Fruit fly (Drosophila melanogaster) whole organism, prepupa: ENCODE measurements around the gene spir.

Experiments used
- Blimp-1 ChIP-seq: fragments of 200-800 bp; sonication (Bioruptor generic); optimal IDR thresholded peaks from 3 replicates; lab custom pipeline; 2017; ENCODE audit warnings: missing biosample characterization, missing genetic modification characterization, mild to moderate bottlenecking, moderate library complexity, missing genetic modification reagents
- CG10631 ChIP-seq: fragments of 200-800 bp; sonication (Bioruptor generic); optimal IDR thresholded peaks from 2 replicates; lab custom pipeline; 2016; ENCODE audit warnings: missing biosample characterization, missing genetic modification characterization
- CG10669 ChIP-seq: fragments of 200-800 bp; sonication (Bioruptor generic); optimal IDR thresholded peaks from 3 replicates; lab custom pipeline; 2018; ENCODE audit warnings: missing biosample characterization, mild to moderate bottlenecking, missing genetic modification characterization, moderate library complexity
- CG11294 ChIP-seq: fragments of 200-800 bp; sonication (Bioruptor generic); IDR thresholded peaks from 2 replicates; pipeline ENCODE4 v1.3.6; 2022; ENCODE audit warnings: missing biosample characterization, missing genetic modification characterization
- CG11762 ChIP-seq: fragments of 200-800 bp; sonication (Bioruptor generic); optimal IDR thresholded peaks from 3 replicates; lab custom pipeline; 2016; ENCODE audit warnings: missing biosample characterization, missing genetic modification characterization; ENCODE audit not compliant: insufficient read depth
- CG15336 ChIP-seq: fragments of 200-800 bp; sonication (Bioruptor generic); IDR thresholded peaks from 2 replicates; pipeline ENCODE4 v1.3.6; 2022; ENCODE audit warnings: missing biosample characterization, missing genetic modification characterization
- CG16779 ChIP-seq: fragments of 200-800 bp; sonication (Bioruptor generic); optimal IDR thresholded peaks from 3 replicates; lab custom pipeline; 2017; ENCODE audit warnings: missing biosample characterization, mild to moderate bottlenecking, missing genetic modification characterization
- CG3032 ChIP-seq: fragments of 200-800 bp; optimal IDR thresholded peaks from 2 replicates; lab custom pipeline; 2019; ENCODE audit warnings: missing biosample characterization, mild to moderate bottlenecking, missing genetic modification characterization, moderate library complexity
- CG31627 ChIP-seq: fragments of 200-800 bp; sonication (Bioruptor generic); optimal IDR thresholded peaks from 3 replicates; lab custom pipeline; 2016; ENCODE audit warnings: missing biosample characterization, missing genetic modification characterization
- CG32006 ChIP-seq: fragments of 200-800 bp; sonication (Bioruptor generic); optimal IDR thresholded peaks from 3 replicates; lab custom pipeline; 2017; ENCODE audit warnings: missing biosample characterization, mild to moderate bottlenecking, missing genetic modification characterization
- CG3919 ChIP-seq: fragments of 200-800 bp; sonication (Bioruptor generic); optimal IDR thresholded peaks from 3 replicates; lab custom pipeline; 2016; ENCODE audit warnings: missing biosample characterization, missing genetic modification characterization
- CG4318 ChIP-seq: fragments of 200-800 bp; sonication (Bioruptor generic); optimal IDR thresholded peaks from 3 replicates; lab custom pipeline; 2017; ENCODE audit warnings: missing biosample characterization, mild to moderate bottlenecking, missing genetic modification characterization
- CG6163 ChIP-seq: fragments of 200-800 bp; sonication (Bioruptor generic); IDR thresholded peaks from 3 replicates; pipeline ENCODE4 v1.3.6; 2022; ENCODE audit warnings: missing biosample characterization, missing genetic modification characterization
- CG6276 ChIP-seq: fragments of 200-800 bp; sonication (Bioruptor generic); optimal IDR thresholded peaks from 2 replicates; lab custom pipeline; 2017; ENCODE audit warnings: missing biosample characterization, mild to moderate bottlenecking, missing genetic modification characterization
- CG6808 ChIP-seq: fragments of 200-800 bp; sonication (Bioruptor generic); optimal IDR thresholded peaks from 3 replicates; lab custom pipeline; 2017; ENCODE audit warnings: missing biosample characterization, missing genetic modification characterization, mild to moderate bottlenecking, moderate library complexity, missing genetic modification reagents
- CG6854 ChIP-seq: fragments of 200-800 bp; sonication (Bioruptor generic); optimal IDR thresholded peaks from 2 replicates; lab custom pipeline; 2017; ENCODE audit warnings: missing biosample characterization, mild to moderate bottlenecking, missing genetic modification characterization
- CG7368 ChIP-seq: fragments of 200-800 bp; sonication (Bioruptor generic); optimal IDR thresholded peaks from 3 replicates; lab custom pipeline; 2016; ENCODE audit warnings: missing biosample characterization, missing genetic modification characterization
- CG8119 ChIP-seq: fragments of 200-800 bp; sonication (Bioruptor generic); IDR thresholded peaks from 3 replicates; pipeline ENCODE4 v1.3.6; 2022; ENCODE audit warnings: missing biosample characterization, missing genetic modification characterization
- CG8319 ChIP-seq: fragments of 200-800 bp; sonication (Bioruptor generic); optimal IDR thresholded peaks from 3 replicates; lab custom pipeline; 2016; ENCODE audit warnings: missing biosample characterization, missing genetic modification characterization
- CG8632 ChIP-seq: fragments of 200-800 bp; sonication (Bioruptor generic); optimal IDR thresholded peaks from 3 replicates; lab custom pipeline; 2016; ENCODE audit warnings: missing biosample characterization, missing genetic modification characterization
- CG9139 ChIP-seq: fragments of 200-800 bp; sonication (Bioruptor generic); optimal IDR thresholded peaks from 3 replicates; lab custom pipeline; 2017; ENCODE audit warnings: missing biosample characterization, mild to moderate bottlenecking, missing genetic modification characterization
- Eip78C ChIP-seq: fragments of 200-800 bp; sonication (Bioruptor generic); peaks from one replicate; lab custom pipeline; 2016; ENCODE audit warnings: missing biosample characterization, missing genetic modification characterization
- Ets21C ChIP-seq: fragments of 200-800 bp; sonication (Bioruptor generic); optimal IDR thresholded peaks from 3 replicates; lab custom pipeline; 2016; ENCODE audit warnings: missing biosample characterization, missing genetic modification characterization
- Hr38 ChIP-seq: sonication (Bioruptor generic); optimal IDR thresholded peaks from 2 replicates; lab custom pipeline; 2016; ENCODE audit warnings: missing biosample characterization, missing genetic modification characterization
- Hr39 ChIP-seq: fragments of 200-800 bp; sonication (Bioruptor generic); optimal IDR thresholded peaks from 2 replicates; lab custom pipeline; 2016; ENCODE audit warnings: missing biosample characterization, missing genetic modification characterization
- Hr4 ChIP-seq: fragments of 200-800 bp; sonication (Bioruptor generic); optimal IDR thresholded peaks from 3 replicates; lab custom pipeline; 2016; ENCODE audit warnings: missing biosample characterization, missing genetic modification characterization
- Lpt ChIP-seq: fragments of 200-800 bp; sonication (Bioruptor generic); optimal IDR thresholded peaks from 3 replicates; lab custom pipeline; 2016; ENCODE audit warnings: missing biosample characterization, missing genetic modification characterization
- Met ChIP-seq: fragments of 200-800 bp; sonication (Bioruptor generic); optimal IDR thresholded peaks from 3 replicates; lab custom pipeline; 2016; ENCODE audit warnings: missing biosample characterization, missing genetic modification characterization
- OdsH ChIP-seq: fragments of 200-800 bp; sonication (Bioruptor generic); optimal IDR thresholded peaks from 3 replicates; lab custom pipeline; 2016; ENCODE audit warnings: missing biosample characterization, missing genetic modification characterization
- Smox ChIP-seq: fragments of 200-800 bp; sonication (Bioruptor generic); optimal IDR thresholded peaks from 3 replicates; lab custom pipeline; 2016; ENCODE audit warnings: missing biosample characterization, missing genetic modification characterization
- Sox102F ChIP-seq: fragments of 200-800 bp; sonication (Bioruptor generic); optimal IDR thresholded peaks from 2 replicates; lab custom pipeline; 2016; ENCODE audit warnings: missing biosample characterization, mild to moderate bottlenecking, missing genetic modification characterization
- Sox14 ChIP-seq: fragments of 200-800 bp; sonication (Bioruptor generic); optimal IDR thresholded peaks from 3 replicates; lab custom pipeline; 2016; ENCODE audit warnings: missing biosample characterization, missing genetic modification characterization
- Sox15 ChIP-seq: fragments of 200-800 bp; sonication (Bioruptor generic); optimal IDR thresholded peaks from 3 replicates; lab custom pipeline; 2016; ENCODE audit warnings: missing biosample characterization, missing genetic modification characterization
- achi ChIP-seq: fragments of 200-800 bp; sonication (Bioruptor generic); optimal IDR thresholded peaks from 3 replicates; lab custom pipeline; 2016; ENCODE audit warnings: missing biosample characterization, missing genetic modification characterization
- acj6 ChIP-seq: fragments of 200-800 bp; sonication (Bioruptor generic); optimal IDR thresholded peaks from 3 replicates; lab custom pipeline; 2016; ENCODE audit warnings: missing biosample characterization, missing genetic modification characterization
- cyc ChIP-seq: fragments of 200-800 bp; sonication (Bioruptor generic); optimal IDR thresholded peaks from 3 replicates; lab custom pipeline; 2016; ENCODE audit warnings: missing biosample characterization, missing genetic modification characterization
- dsx ChIP-seq: fragments of 200-800 bp; optimal IDR thresholded peaks from 3 replicates; lab custom pipeline; 2019; ENCODE audit warnings: missing biosample characterization, mild to moderate bottlenecking, missing genetic modification characterization, moderate library complexity; ENCODE audit not compliant: poor library complexity, severe bottlenecking
- eg ChIP-seq: fragments of 200-800 bp; sonication (Bioruptor generic); IDR thresholded peaks from 3 replicates; pipeline ENCODE4 v1.3.6; 2022; ENCODE audit warnings: missing biosample characterization, missing genetic modification characterization
- esn ChIP-seq: fragments of 200-800 bp; sonication (Bioruptor generic); optimal IDR thresholded peaks from 2 replicates; lab custom pipeline; 2016; ENCODE audit warnings: missing biosample characterization, mild to moderate bottlenecking, missing genetic modification characterization, moderate library complexity
- fd59A ChIP-seq: fragments of 200-800 bp; sonication (Bioruptor generic); optimal IDR thresholded peaks from 2 replicates; lab custom pipeline; 2017; ENCODE audit warnings: missing biosample characterization, mild to moderate bottlenecking, missing genetic modification characterization, missing genetic modification reagents
- fkh ChIP-seq: fragments of 200-800 bp; sonication (Bioruptor generic); optimal IDR thresholded peaks from 3 replicates; lab custom pipeline; 2017; ENCODE audit warnings: missing biosample characterization, mild to moderate bottlenecking, missing genetic modification characterization, moderate library complexity
- lz ChIP-seq: fragments of 200-800 bp; sonication (Bioruptor generic); optimal IDR thresholded peaks from 3 replicates; lab custom pipeline; 2016; ENCODE audit warnings: missing biosample characterization, missing genetic modification characterization
- net ChIP-seq: fragments of 200-800 bp; sonication (Bioruptor generic); optimal IDR thresholded peaks from 3 replicates; lab custom pipeline; 2016; ENCODE audit warnings: missing biosample characterization, missing genetic modification characterization
- pdm3 ChIP-seq: fragments of 200-800 bp; sonication (Bioruptor generic); optimal IDR thresholded peaks from 3 replicates; lab custom pipeline; 2016; ENCODE audit warnings: missing biosample characterization, missing genetic modification characterization
- salr ChIP-seq, 2 experiments: fragments of 200-800 bp; sonication (Bioruptor generic); optimal IDR thresholded peaks; 3 replicates each; lab custom pipeline; 2016 to 2018; ENCODE audit warnings: missing biosample characterization in 2 of 2, missing genetic modification characterization in 2 of 2, mild to moderate bottlenecking in 1 of 2
- spab ChIP-seq: fragments of 200-800 bp; sonication (Bioruptor generic); optimal IDR thresholded peaks from 2 replicates; lab custom pipeline; 2017; ENCODE audit warnings: missing biosample characterization, mild to moderate bottlenecking, missing genetic modification characterization, missing genetic modification reagents
- ss ChIP-seq, 2 experiments: fragments of 200-800 bp; sonication (Bioruptor generic); optimal IDR thresholded peaks; 2 replicates in 1 of 2; 3 replicates in 1 of 2; lab custom pipeline; 2017 to 2018; ENCODE audit warnings: mild to moderate bottlenecking in 2 of 2, missing biosample characterization in 2 of 2, missing genetic modification characterization in 2 of 2, moderate library complexity in 1 of 2
- svp ChIP-seq: fragments of 200-800 bp; sonication (Bioruptor generic); peaks from one replicate; lab custom pipeline; 2016; ENCODE audit warnings: missing biosample characterization, missing genetic modification characterization
- topi ChIP-seq: fragments of 200-800 bp; sonication (Bioruptor generic); optimal IDR thresholded peaks from 3 replicates; lab custom pipeline; 2016; ENCODE audit warnings: missing biosample characterization, missing genetic modification characterization
- vri ChIP-seq: fragments of 200-800 bp; sonication (Bioruptor generic); optimal IDR thresholded peaks from 3 replicates; lab custom pipeline; 2016; ENCODE audit warnings: missing biosample characterization, mild to moderate bottlenecking, missing genetic modification characterization

spir gene

DNA sequence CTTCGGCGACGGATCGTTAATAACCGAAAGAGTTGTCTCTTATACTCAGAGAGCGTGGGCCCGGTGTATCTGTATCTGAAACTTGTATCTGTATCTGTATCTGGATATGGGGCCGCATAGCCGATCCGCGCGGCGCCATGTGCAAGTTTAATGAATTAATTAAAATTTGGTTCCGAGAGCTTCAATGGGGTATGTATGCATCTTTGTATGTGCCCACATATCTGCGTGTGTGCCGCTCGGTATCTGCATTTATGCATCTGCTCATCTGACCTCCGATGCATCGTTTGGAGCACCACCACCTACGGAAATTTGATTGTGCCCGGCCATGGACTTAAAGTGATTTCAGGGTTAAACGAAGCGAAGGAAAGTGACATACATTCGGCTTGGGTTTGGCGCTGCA, 41.7 kb downstream of the spir start:
- no peak for TF ChIP-seq Ets21C
- no peak for TF ChIP-seq CG11294 (GFP tag; lab: Robert Waterston, UW)
- TF ChIP-seq svp: peak; percentile 41

- no peak for TF ChIP-seq esn (GFP tag; lab: Kevin White, UChicago)
- TF ChIP-seq Blimp-1 (GFP tag; lab: Kevin White, UChicago): no peak
- no peak for TF ChIP-seq lz (GFP tag; lab: Kevin White, UChicago)
- peak; percentile 21 for TF ChIP-seq acj6 (GFP tag; lab: Kevin White, UChicago)
- no peak for TF ChIP-seq CG8319 (GFP tag; lab: Kevin White, UChicago)
- TF ChIP-seq cyc (GFP tag; lab: Kevin White, UChicago): no peak
- TF ChIP-seq CG3919 (GFP tag; lab: Kevin White, UChicago): peak; percentile 33
- TF ChIP-seq Smox: no peak
- TF ChIP-seq pdm3: no peak
- TF ChIP-seq CG6854 (GFP tag; lab: Kevin White, UChicago): no peak
- TF ChIP-seq dsx: no peak
- peak; percentile 42 for TF ChIP-seq achi (GFP tag; lab: Kevin White, UChicago)
- TF ChIP-seq ss (GFP tag; optimal IDR thresholded peaks at IDR 0.05; lab: Kevin White, UChicago): no peak
- TF ChIP-seq net: no peak
- no peak for TF ChIP-seq Lpt
- peak; percentile 35 for TF ChIP-seq OdsH (GFP tag; lab: Kevin White, UChicago)
- TF ChIP-seq Hr38 (GFP tag; lab: Kevin White, UChicago): no peak
- TF ChIP-seq fkh (GFP tag; lab: Kevin White, UChicago): no peak
- TF ChIP-seq Hr39 (GFP tag; lab: Kevin White, UChicago): no peak
- no peak for TF ChIP-seq fd59A (GFP tag; lab: Kevin White, UChicago)
- TF ChIP-seq CG8119 (GFP tag; lab: Robert Waterston, UW): peak; percentile 50; the same call in 2 of the 3 replicates
- TF ChIP-seq Sox102F (GFP tag; lab: Kevin White, UChicago): no peak
- no peak for TF ChIP-seq CG7368
- peak; percentile 57; the same call in 2 of the 3 replicates for TF ChIP-seq eg (GFP tag; lab: Robert Waterston, UW)
- TF ChIP-seq Eip78C: peak; percentile 45
- TF ChIP-seq Hr4 (GFP tag; lab: Kevin White, UChicago): peak; percentile 35
- no peak for TF ChIP-seq CG8632 (GFP tag; lab: Kevin White, UChicago)
- TF ChIP-seq CG3032 (tag; lab: Kevin White, UChicago): no peak
- TF ChIP-seq CG11294 (GFP tag; lab: Robert Waterston, UW): no peak
- peak in 1 of 2 experiments; percentile 40 for TF ChIP-seq salr (GFP tag; optimal IDR thresholded peaks at IDR 0.05; lab: Kevin White, UChicago)
- TF ChIP-seq CG32006 (GFP tag; lab: Kevin White, UChicago): peak; percentile 78
- TF ChIP-seq CG11762 (GFP tag; lab: Kevin White, UChicago): peak; percentile 6
- TF ChIP-seq CG9139 (GFP tag; lab: Kevin White, UChicago): no peak
- TF ChIP-seq CG6163 (GFP tag; lab: Robert Waterston, UW): peak; percentile 59; the same call in 2 of the 3 replicates
- TF ChIP-seq Sox14 (GFP tag; lab: Kevin White, UChicago): no peak
- no peak for TF ChIP-seq spab (GFP tag; lab: Kevin White, UChicago)
- no peak for TF ChIP-seq CG16779 (tag; lab: Kevin White, UChicago)
- no peak for TF ChIP-seq Sox15 (GFP tag; lab: Kevin White, UChicago)
- peak; percentile 48 for TF ChIP-seq CG4318
- peak; percentile 67 for TF ChIP-seq CG15336
- peak; percentile 47 for TF ChIP-seq CG10631 (GFP tag; lab: Kevin White, UChicago)
- no peak for TF ChIP-seq topi
- TF ChIP-seq CG10669: no peak
- TF ChIP-seq CG6808 (GFP tag; lab: Kevin White, UChicago): no peak
- TF ChIP-seq svp: no peak
- TF ChIP-seq CG31627 (GFP tag; lab: Kevin White, UChicago): no peak
- no peak for TF ChIP-seq vri (GFP tag; lab: Kevin White, UChicago)
- TF ChIP-seq CG6276: peak; percentile 55
- TF ChIP-seq Met (GFP tag; lab: Kevin White, UChicago): no peak
- no peak for TF ChIP-seq Ets21C
Measured at dm6 chr2L:20370151-20370550, 59.1 kb downstream of the spir start.
